Worm (Caenorhabditis elegans): ENCODE results near the gene T01C3.2.

Gene T01C3.2

ce11 chrV:14993620-14994019, 2.7 kb downstream of the T01C3.2 start, which contains the start of gene fil-1:
TSS of gene fil-1 (plus strand) at chrV:14993838.
- no peak for TF ChIP-seq unc-39 (tag; optimal IDR thresholded peaks at IDR 0.05)

- TF ChIP-seq nhr-2 (tag; optimal IDR thresholded peaks at IDR 0.05) (no peak), bed-3 (GFP tag; optimal IDR thresholded peaks at IDR 0.05) (no peak)
Measured at ce11 chrV:14996236-14996635, 5.3 kb downstream of the T01C3.2 start, which contains the start of gene irld-14. TSS of gene irld-14 (plus strand) at chrV:14996536.

DNA sequence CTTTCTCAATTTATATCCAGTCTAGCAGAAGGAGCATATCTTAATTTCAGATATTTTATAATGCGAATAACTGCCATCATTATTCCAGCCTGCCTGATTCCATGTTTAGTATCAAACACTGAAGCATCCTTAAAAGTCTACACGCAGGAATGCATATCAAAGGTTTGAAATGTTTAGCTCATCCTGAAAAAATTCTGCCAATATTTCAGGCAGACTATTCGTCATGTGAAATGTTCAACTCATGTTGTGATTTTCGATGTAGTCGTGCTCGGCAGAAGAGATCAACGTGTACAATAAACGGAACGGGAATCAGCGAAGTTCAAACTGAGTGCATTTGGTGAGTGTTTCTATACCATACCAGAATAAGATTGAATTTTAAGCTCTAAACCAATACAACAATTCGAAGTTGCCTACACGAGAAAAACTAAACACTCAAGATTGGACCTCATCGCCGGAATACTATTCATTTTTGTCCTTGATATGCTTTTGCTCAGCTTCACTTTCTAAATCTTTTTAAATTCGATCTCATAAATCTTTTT, 8.6 kb downstream of the T01C3.2 start, which contains the start of gene T01C3.11:
Gene T01C3.11 (plus strand): TSS at position 51 of the 539 bp plus-strand sequence.
- TF ChIP-seq elt-1 (tag; optimal IDR thresholded peaks at IDR 0.05; ENCODE audit: borderline replicate concordance, insufficient read depth) (no peak), unc-120 (tag; optimal IDR thresholded peaks at IDR 0.05; ENCODE audit: poor library complexity, severe bottlenecking) (no peak), mep-1 (tag; optimal IDR thresholded peaks at IDR 0.05) (no peak), bed-3 (GFP tag; optimal IDR thresholded peaks at IDR 0.05) (no peak), tbx-8 (GFP tag; optimal IDR thresholded peaks at IDR 0.05) (no peak)

DNA sequence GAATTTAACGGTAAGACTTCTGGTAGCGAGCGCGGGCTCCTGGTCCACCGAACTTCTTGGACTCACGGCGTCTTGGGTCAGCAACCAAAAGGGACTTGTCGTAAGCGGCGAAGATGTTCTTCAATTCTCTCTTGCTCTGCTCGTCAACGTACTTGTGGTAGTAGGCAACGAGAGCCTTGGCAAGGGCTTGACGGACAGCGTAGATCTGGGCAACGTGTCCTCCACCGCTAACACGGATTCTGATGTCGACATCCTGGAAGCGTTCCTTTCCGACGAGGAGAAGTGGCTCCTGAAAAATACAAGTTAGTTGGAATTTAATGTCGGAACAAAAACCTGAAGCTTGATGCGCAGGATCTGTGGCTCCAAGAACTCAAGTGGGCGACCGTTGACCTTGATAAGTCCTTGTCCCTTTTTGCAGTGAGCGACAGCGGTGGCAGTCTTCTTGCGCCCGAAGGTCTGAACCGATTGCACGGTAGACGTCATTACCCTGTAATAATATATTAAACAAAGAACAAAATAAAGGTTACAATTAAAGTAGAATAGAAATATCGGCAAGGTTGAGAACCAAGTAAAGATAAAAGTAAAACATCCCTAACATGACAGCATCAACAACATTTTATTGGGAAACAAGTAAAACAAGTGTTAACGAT, 9.2 kb downstream of the T01C3.2 start, which contains the start of gene rps-16:
Gene rps-16 (minus strand): TSS at position 487 of the 650 bp plus-strand sequence.
- TF ChIP-seq zip-8 (tag; optimal IDR thresholded peaks at IDR 0.05) (no peak), ham-2 (GFP tag; optimal IDR thresholded peaks at IDR 0.05) (no peak), hlh-1 (tag; optimal IDR thresholded peaks at IDR 0.05) (no peak), mls-2 (tag; optimal IDR thresholded peaks at IDR 0.05) (no peak), mep-1 (tag; optimal IDR thresholded peaks at IDR 0.05) (no peak), lin-32 (GFP tag; optimal IDR thresholded peaks at IDR 0.05) (no peak), unc-62 (GFP tag; optimal IDR thresholded peaks at IDR 0.05) (no peak), nhr-12 (tag; optimal IDR thresholded peaks at IDR 0.05) (no peak), nhr-237 (tag; optimal IDR thresholded peaks at IDR 0.05) (no peak), cnd-1 (tag; optimal IDR thresholded peaks at IDR 0.05) (no peak), bed-3 (GFP tag; optimal IDR thresholded peaks at IDR 0.05) (no peak), ces-1 (GFP tag; optimal IDR thresholded peaks at IDR 0.05) (no peak)

ce11 chrV:15001536-15001935, 10.6 kb downstream of the T01C3.2 start:
- TF ChIP-seq zip-8 (tag; optimal IDR thresholded peaks at IDR 0.05) = no peak
- TF ChIP-seq hlh-1 (tag; optimal IDR thresholded peaks at IDR 0.05) = no peak
- TF ChIP-seq nhr-12 (tag; optimal IDR thresholded peaks at IDR 0.05) = no peak
- no peak for TF ChIP-seq M03D4.4 (tag; optimal IDR thresholded peaks at IDR 0.05)
- TF ChIP-seq drap-1 (GFP tag; optimal IDR thresholded peaks at IDR 0.05) = peak; percentile 6
- no peak for TF ChIP-seq lin-32 (GFP tag; optimal IDR thresholded peaks at IDR 0.05)
- no peak for TF ChIP-seq snpc-4 (tag; optimal IDR thresholded peaks at IDR 0.05)
- TF ChIP-seq elt-3 (tag; optimal IDR thresholded peaks at IDR 0.05) = no peak

- TF ChIP-seq lsy-2 (tag; optimal IDR thresholded peaks at IDR 0.05) (peak; percentile 95), drap-1 (GFP tag; optimal IDR thresholded peaks at IDR 0.05) (peak; percentile 92), pha-4 (tag; optimal IDR thresholded peaks at IDR 0.05) (peak; percentile 83), lin-13 (tag; optimal IDR thresholded peaks at IDR 0.05) (peak; percentile 93), sem-2 (GFP tag; optimal IDR thresholded peaks at IDR 0.05) (no peak), snpc-4 (tag; optimal IDR thresholded peaks at IDR 0.05) (no peak), M03D4.4 (tag; optimal IDR thresholded peaks at IDR 0.05) (no peak), unc-120 (tag; optimal IDR thresholded peaks at IDR 0.05; ENCODE audit: poor library complexity, severe bottlenecking) (peak; percentile 94), elt-1 (tag; optimal IDR thresholded peaks at IDR 0.05; ENCODE audit: borderline replicate concordance, insufficient read depth) (no peak), elt-3 (tag; optimal IDR thresholded peaks at IDR 0.05) (peak; percentile 11), mab-5 (tag; optimal IDR thresholded peaks at IDR 0.05) (no peak), nhr-12 (tag; optimal IDR thresholded peaks at IDR 0.05) (no peak), ces-1 (GFP tag; optimal IDR thresholded peaks at IDR 0.05) (no peak), nhr-28 (tag; optimal IDR thresholded peaks at IDR 0.05) (peak; percentile 9), ham-2 (GFP tag; optimal IDR thresholded peaks at IDR 0.05) (peak; percentile 15), ceh-39 (tag; optimal IDR thresholded peaks at IDR 0.05) (peak; percentile 96), nhr-2 (tag; optimal IDR thresholded peaks at IDR 0.05) (peak; percentile 37), nhr-237 (tag; optimal IDR thresholded peaks at IDR 0.05) (peak; percentile 93), hlh-1 (tag; optimal IDR thresholded peaks at IDR 0.05) (no peak), tbx-8 (GFP tag; optimal IDR thresholded peaks at IDR 0.05) (peak; percentile 21), blmp-1 (tag; optimal IDR thresholded peaks at IDR 0.05) (no peak), unc-62 (GFP tag; optimal IDR thresholded peaks at IDR 0.05) (peak; percentile 4), unc-39 (tag; optimal IDR thresholded peaks at IDR 0.05) (no peak), ceh-83 (GFP tag; optimal IDR thresholded peaks at IDR 0.05) (peak; percentile 51), cnd-1 (tag; optimal IDR thresholded peaks at IDR 0.05) (peak; percentile 40), nhr-76 (tag; optimal IDR thresholded peaks at IDR 0.05) (no peak), lin-32 (GFP tag; optimal IDR thresholded peaks at IDR 0.05) (no peak), flh-1 (GFP tag; optimal IDR thresholded peaks at IDR 0.05) (no peak), mls-2 (tag; optimal IDR thresholded peaks at IDR 0.05) (peak; percentile 80), bed-3 (GFP tag; optimal IDR thresholded peaks at IDR 0.05) (peak; percentile 32), mep-1 (tag; optimal IDR thresholded peaks at IDR 0.05) (peak; percentile 95), ztf-11 (tag; optimal IDR thresholded peaks at IDR 0.05) (no peak), sptf-1 (tag; optimal IDR thresholded peaks at IDR 0.05) (peak; percentile 86)
Measured at ce11 chrV:15002184-15002690, 11.3 kb downstream of the T01C3.2 start, which contains the start of the genes fib-1 and mut-15. TSS of gene fib-1 (minus strand) at chrV:15002223. TSS of gene mut-15 (plus strand) at chrV:15002543.
